Fruit fly (Drosophila melanogaster): Measurements from ENCODE around the gene pum.
A peak's percentile ranks its signal among the peaks of the same experiment; 100 is the strongest.

pum gene

dm6 chr3R:9055119-9056105 is 182.1 kb downstream of the pum start (continued):
- TF ChIP-seq scrt (GFP tag; optimal IDR thresholded peaks at IDR 0.05) (peak; percentile 94), CG6254 (GFP tag; optimal IDR thresholded peaks at IDR 0.05) (peak; percentile 87), CG31365 (tag; optimal IDR thresholded peaks at IDR 0.05) (peak; percentile 77), tx (GFP tag; optimal IDR thresholded peaks at IDR 0.05) (peak; percentile 51), CG2116 (GFP tag; optimal IDR thresholded peaks at IDR 0.05) (peak; percentile 41), CG6791 (GFP tag; IDR thresholded peaks at IDR 0.05; ENCODE audit: partially characterized antibody) (no peak), slou (GFP tag; optimal IDR thresholded peaks at IDR 0.05) (peak; percentile 58), Dref (GFP tag; IDR thresholded peaks at IDR 0.05) (no peak), Camta (GFP tag; optimal IDR thresholded peaks at IDR 0.05) (peak; percentile 69), CG12744 (GFP tag; optimal IDR thresholded peaks at IDR 0.05) (peak; percentile 73), Doc3 (GFP tag; IDR thresholded peaks at IDR 0.05; ENCODE audit: partially characterized antibody) (no peak), klu (GFP tag; IDR thresholded peaks at IDR 0.05) (no peak), usp (GFP tag; optimal IDR thresholded peaks at IDR 0.05) (no peak), ro (GFP tag; IDR thresholded peaks at IDR 0.05) (no peak), wor (GFP tag; IDR thresholded peaks at IDR 0.05) (no peak), vfl (GFP tag; optimal IDR thresholded peaks at IDR 0.05) (peak; percentile 66), Nf-YC (tag; optimal IDR thresholded peaks at IDR 0.05) (peak; percentile 76), Deaf1 (tag; optimal IDR thresholded peaks at IDR 0.05) (peak; percentile 83), CG5953 (GFP tag; IDR thresholded peaks at IDR 0.05) (no peak), CG11398 (GFP tag; optimal IDR thresholded peaks at IDR 0.05) (peak; percentile 4), cas (GFP tag; IDR thresholded peaks at IDR 0.05) (no peak), sqz (GFP tag; optimal IDR thresholded peaks at IDR 0.05) (peak; percentile 91), chif (GFP tag; optimal IDR thresholded peaks at IDR 0.05) (peak; percentile 61 to 65), Sry-δ (GFP tag; optimal IDR thresholded peaks at IDR 0.05) (peak; percentile 21), fru (optimal IDR thresholded peaks at IDR 0.05) (no peak), bbx (GFP tag; IDR thresholded peaks at IDR 0.05; ENCODE audit: partially characterized antibody) (no peak), nerfin-2 (GFP tag; IDR thresholded peaks at IDR 0.05; ENCODE audit: partially characterized antibody) (no peak), crc (GFP tag; optimal IDR thresholded peaks at IDR 0.05) (peak; percentile 71), insv (GFP tag; optimal IDR thresholded peaks at IDR 0.05) (peak in 1 of 2 experiments; percentile 49), maf-S (GFP tag; optimal IDR thresholded peaks at IDR 0.05) (peak; percentile 64), Eip74EF (GFP tag; optimal IDR thresholded peaks at IDR 0.05) (peak in 1 of 2 experiments; percentile 95), CG15514 (GFP tag; optimal IDR thresholded peaks at IDR 0.05) (peak; percentile 86), vvl (GFP tag; IDR thresholded peaks at IDR 0.05) (no peak), bsh (GFP tag; optimal IDR thresholded peaks at IDR 0.05) (peak; percentile 55 to 96), Dip3 (GFP tag; optimal IDR thresholded peaks at IDR 0.05) (peak; percentile 77), CG2120 (GFP tag; optimal IDR thresholded peaks at IDR 0.05) (peak; percentile 94), CG17829 (tag; optimal IDR thresholded peaks at IDR 0.05) (peak; percentile 94), Nf-YB (GFP tag; optimal IDR thresholded peaks at IDR 0.05) (peak; percentile 83), Ets97D (GFP tag; optimal IDR thresholded peaks at IDR 0.05) (peak; percentile 76), ems (GFP tag; optimal IDR thresholded peaks at IDR 0.05) (peak; percentile 77), gcm (GFP tag; optimal IDR thresholded peaks at IDR 0.05) (peak; percentile 92), gro (GFP tag; optimal IDR thresholded peaks at IDR 0.05) (peak; percentile 70), CG15479 (GFP tag; optimal IDR thresholded peaks at IDR 0.05) (no peak), lola (GFP tag; optimal IDR thresholded peaks at IDR 0.05) (peak in 1 of 3 experiments; percentile 89), Hey (tag; optimal IDR thresholded peaks at IDR 0.05) (peak; percentile 87), Neu2 (GFP tag; optimal IDR thresholded peaks at IDR 0.05; ENCODE audit: borderline replicate concordance) (no peak), CG11085 (GFP tag; IDR thresholded peaks at IDR 0.05) (no peak), CG4282 (GFP tag; optimal IDR thresholded peaks at IDR 0.05) (peak; percentile 62)
